Worm (Caenorhabditis elegans): Measurements from ENCODE around the gene snt-3.

snt-3 gene

DNA sequence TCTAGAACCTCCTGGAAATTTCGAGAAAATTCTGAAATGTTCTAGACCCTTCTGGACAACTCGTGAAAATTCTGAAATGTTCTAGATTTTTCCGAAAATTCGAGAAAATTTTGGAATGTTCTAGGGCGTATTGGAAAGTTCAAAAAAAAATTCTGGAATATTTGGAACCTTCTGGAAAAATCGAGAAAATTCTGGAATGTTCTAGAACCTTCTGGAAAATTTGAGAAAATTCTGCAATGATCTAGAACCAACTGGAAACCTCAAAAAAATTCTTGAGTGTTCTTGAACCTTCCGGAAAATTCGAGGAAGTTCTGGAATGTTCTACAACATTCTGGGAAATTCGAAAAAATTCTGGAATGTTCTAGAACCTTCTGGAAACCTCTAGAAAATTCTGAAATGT, 18.5 kb downstream of the snt-3 start:
- no peak for TF ChIP-seq ceh-82 (tag; optimal IDR thresholded peaks at IDR 0.05)
- TF ChIP-seq dve-1 (tag; optimal IDR thresholded peaks at IDR 0.05; ENCODE audit: insufficient read depth): no peak
- TF ChIP-seq daf-12 (tag; optimal IDR thresholded peaks at IDR 0.05): no peak
- no peak for TF ChIP-seq Y75B8A.6 (GFP tag; IDR thresholded peaks at IDR 0.05)
- no peak for TF ChIP-seq Y48G9A.11 (GFP tag; IDR thresholded peaks at IDR 0.05)
- no peak for TF ChIP-seq ztf-11 (tag; optimal IDR thresholded peaks at IDR 0.05)
- TF ChIP-seq mxl-2 (GFP tag; conservative IDR thresholded peaks at IDR 0.05): no peak
- no peak for TF ChIP-seq Y105C5A.15 (GFP tag; IDR thresholded peaks at IDR 0.05)
- TF ChIP-seq dmd-9 (GFP tag; IDR thresholded peaks at IDR 0.05): no peak
- TF ChIP-seq daf-16 (GFP tag; optimal IDR thresholded peaks at IDR 0.05): no peak
- TF ChIP-seq daf-16 (tag; optimal IDR thresholded peaks at IDR 0.05): no peak
- TF ChIP-seq snpc-4 (tag; optimal IDR thresholded peaks at IDR 0.05): no peak
- no peak for TF ChIP-seq pqm-1 (tag; optimal IDR thresholded peaks at IDR 0.05)

DNA sequence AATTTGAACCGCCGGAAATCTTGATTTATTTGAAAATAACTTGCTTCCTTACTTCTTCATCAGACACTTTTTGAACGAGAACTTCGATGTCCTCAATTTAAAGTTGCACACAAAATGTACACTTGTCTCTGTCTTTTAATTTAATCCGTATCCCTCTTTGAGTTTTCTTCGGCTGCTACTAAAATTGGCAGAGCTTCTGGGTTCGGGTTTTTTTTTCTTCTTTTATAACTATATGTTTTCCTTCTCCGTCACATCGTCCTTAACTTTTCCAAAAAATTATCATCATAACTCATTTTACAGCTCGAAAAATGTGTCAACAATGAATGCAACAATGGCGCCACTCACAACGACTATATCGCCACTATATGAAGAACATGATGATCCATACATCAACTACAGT, 19.0 kb downstream of the snt-3 start, which contains the start of gene glb-33:
TSS of gene glb-33 (plus strand) at position 301 of the 400 bp plus-strand sequence.
- TF ChIP-seq daf-12 (tag; optimal IDR thresholded peaks at IDR 0.05) (no peak), lin-13 (GFP tag; optimal IDR thresholded peaks at IDR 0.05) (no peak), set-16 (GFP tag; IDR thresholded peaks at IDR 0.05) (no peak), daf-8 (GFP tag; IDR thresholded peaks at IDR 0.05) (no peak), ama-1 (optimal IDR thresholded peaks at IDR 0.05) (no peak), lin-1 (GFP tag; IDR thresholded peaks at IDR 0.05) (no peak), nhr-76 (tag; optimal IDR thresholded peaks at IDR 0.05) (no peak), ces-1 (GFP tag; optimal IDR thresholded peaks at IDR 0.05) (no peak), daf-16 (GFP tag; optimal IDR thresholded peaks at IDR 0.05) (no peak), daf-16 (tag; optimal IDR thresholded peaks at IDR 0.05) (no peak), pha-4 (GFP tag; IDR thresholded peaks at IDR 0.05) (no peak), pha-4 (tag; optimal IDR thresholded peaks at IDR 0.05) (no peak), snpc-1.2 (GFP tag; IDR thresholded peaks at IDR 0.05) (no peak)

ce11 chrV:1349802-1350201, 21.0 kb downstream of the snt-3 start:
- TF ChIP-seq nhr-28 (tag; optimal IDR thresholded peaks at IDR 0.05) (no peak), skn-1 (tag; optimal IDR thresholded peaks at IDR 0.05) (no peak), nhr-77 (tag; optimal IDR thresholded peaks at IDR 0.05) (no peak), ZK546.5 (tag; optimal IDR thresholded peaks at IDR 0.05) (no peak), ces-1 (GFP tag; optimal IDR thresholded peaks at IDR 0.05) (peak; percentile 64), mep-1 (tag; optimal IDR thresholded peaks at IDR 0.05) (peak; percentile 1), nhr-42 (GFP tag; IDR thresholded peaks at IDR 0.05) (no peak), spr-1 (tag; optimal IDR thresholded peaks at IDR 0.05) (no peak), aha-1 (tag) (no peak), lin-38 (GFP tag; IDR thresholded peaks at IDR 0.05) (no peak)

- TF ChIP-seq ZK337.2 (GFP tag; IDR thresholded peaks at IDR 0.05) (no peak), jun-1 (tag; optimal IDR thresholded peaks at IDR 0.05) (no peak), lim-7 (GFP tag; IDR thresholded peaks at IDR 0.05) (no peak), Y75B8A.6 (GFP tag; IDR thresholded peaks at IDR 0.05) (no peak), F37D6.2 (tag; optimal IDR thresholded peaks at IDR 0.05) (no peak), unc-39 (tag; optimal IDR thresholded peaks at IDR 0.05) (no peak), mdl-1 (tag; optimal IDR thresholded peaks at IDR 0.05) (no peak), zag-1 (tag; optimal IDR thresholded peaks at IDR 0.05) (no peak), lin-1 (GFP tag; IDR thresholded peaks at IDR 0.05) (no peak), mes-2 (tag; optimal IDR thresholded peaks at IDR 0.05; ENCODE audit: poor library complexity, severe bottlenecking) (no peak), ztf-11 (tag; optimal IDR thresholded peaks at IDR 0.05) (no peak)
These were observed 28.1 kb downstream of the snt-3 start for ce11 chrV:1342712-1343111.
